Worm (Caenorhabditis elegans) whole organism, mixed stage, embryonic: ENCODE results near the gene Y43F8B.14.

Experiments
- M03D4.4 ChIP-seq: sonication (generic microtip); optimal IDR thresholded peaks from 2 replicates; lab custom pipeline; 2017; ENCODE audit warnings: mild to moderate bottlenecking, missing genetic modification characterization, missing compliant biosample characterization
- bed-3 ChIP-seq: fragments of 200-800 bp; sonication (Bioruptor generic); optimal IDR thresholded peaks from 3 replicates; lab custom pipeline; 2018; ENCODE audit warnings: mild to moderate bottlenecking, missing genetic modification characterization, moderate library complexity, missing compliant biosample characterization
- blmp-1 ChIP-seq: fragments of 150-350 bp; optimal IDR thresholded peaks from 2 replicates; lab custom pipeline; 2014; ENCODE audit warnings: missing biosample characterization, missing genetic modification characterization
- ceh-43 ChIP-seq: fragments of 200-800 bp; sonication (Bioruptor generic); optimal IDR thresholded peaks from 2 replicates; lab custom pipeline; 2018; ENCODE audit warnings: mild to moderate bottlenecking, missing genetic modification characterization, moderate library complexity, missing compliant biosample characterization
- ceh-83 ChIP-seq: fragments of 200-800 bp; sonication (Bioruptor generic); optimal IDR thresholded peaks from 2 replicates; lab custom pipeline; 2018; ENCODE audit warnings: mild to moderate bottlenecking, missing genetic modification characterization, missing compliant biosample characterization
- ces-1 ChIP-seq: fragments of 150-350 bp; optimal IDR thresholded peaks from 2 replicates; lab custom pipeline; 2014; ENCODE audit warnings: missing biosample characterization, missing genetic modification reagents, missing genetic modification characterization
- drap-1 ChIP-seq: fragments of 200-800 bp; sonication (Bioruptor generic); optimal IDR thresholded peaks from 3 replicates; lab custom pipeline; 2018; ENCODE audit warnings: mild to moderate bottlenecking, missing genetic modification characterization, missing compliant biosample characterization
- elt-1 ChIP-seq: sonication (generic microtip); optimal IDR thresholded peaks from 2 replicates; lab custom pipeline; 2017; ENCODE audit warnings: missing genetic modification characterization, mild to moderate bottlenecking, missing compliant biosample characterization, antibody characterized with exemption, moderate library complexity, borderline replicate concordance; ENCODE audit not compliant: insufficient read depth
- flh-1 ChIP-seq: fragments of 200-800 bp; sonication (Bioruptor generic); optimal IDR thresholded peaks from 2 replicates; lab custom pipeline; 2018; ENCODE audit warnings: mild to moderate bottlenecking, missing genetic modification characterization, moderate library complexity, missing compliant biosample characterization
- ham-2 ChIP-seq: fragments of 200-800 bp; sonication (Bioruptor generic); optimal IDR thresholded peaks from 2 replicates; lab custom pipeline; 2018; ENCODE audit warnings: mild to moderate bottlenecking, missing genetic modification characterization, missing compliant biosample characterization
- hlh-1 ChIP-seq: fragments of 150-350 bp; optimal IDR thresholded peaks from 2 replicates; lab custom pipeline; 2014; ENCODE audit warnings: missing biosample characterization, missing genetic modification reagents, missing genetic modification characterization
- lin-13 ChIP-seq: fragments of 150-350 bp; optimal IDR thresholded peaks from 2 replicates; lab custom pipeline; 2014; ENCODE audit warnings: missing biosample characterization, missing genetic modification characterization
- lin-32 ChIP-seq: fragments of 200-800 bp; sonication (Bioruptor generic); optimal IDR thresholded peaks from 2 replicates; lab custom pipeline; 2018; ENCODE audit warnings: mild to moderate bottlenecking, missing genetic modification characterization, missing compliant biosample characterization
- lsy-2 ChIP-seq: fragments of 150-350 bp; optimal IDR thresholded peaks from 2 replicates; lab custom pipeline; 2014; ENCODE audit warnings: missing biosample characterization, missing genetic modification characterization
- mab-5 ChIP-seq: fragments of 150-350 bp; optimal IDR thresholded peaks from 2 replicates; lab custom pipeline; 2014; ENCODE audit warnings: missing biosample characterization, missing genetic modification characterization
- mep-1 ChIP-seq: fragments of 150-350 bp; optimal IDR thresholded peaks from 2 replicates; lab custom pipeline; 2017; ENCODE audit warnings: missing biosample characterization, missing genetic modification reagents, missing genetic modification characterization, inconsistent platforms
- nhr-12 ChIP-seq: fragments of 150-350 bp; optimal IDR thresholded peaks from 2 replicates; lab custom pipeline; 2014; ENCODE audit warnings: missing biosample characterization, missing genetic modification characterization
- nhr-2 ChIP-seq: fragments of 150-350 bp; optimal IDR thresholded peaks from 2 replicates; lab custom pipeline; 2014; ENCODE audit warnings: missing biosample characterization, missing genetic modification characterization
- nhr-237 ChIP-seq: fragments of 150-350 bp; optimal IDR thresholded peaks from 2 replicates; lab custom pipeline; 2014; ENCODE audit warnings: missing biosample characterization, missing genetic modification characterization
- nhr-28 ChIP-seq: fragments of 150-350 bp; optimal IDR thresholded peaks from 2 replicates; lab custom pipeline; 2014; ENCODE audit warnings: missing biosample characterization, missing genetic modification characterization
- nhr-76 ChIP-seq: sonication (generic microtip); optimal IDR thresholded peaks from 2 replicates; lab custom pipeline; 2017; ENCODE audit warnings: missing biosample characterization, missing genetic modification characterization
- pha-4 ChIP-seq: fragments of 150-350 bp; optimal IDR thresholded peaks from 2 replicates; lab custom pipeline; 2018; ENCODE audit warnings: missing biosample characterization, missing genetic modification reagents, missing genetic modification characterization
- snpc-4 ChIP-seq: fragments of 150-350 bp; optimal IDR thresholded peaks from 2 replicates; lab custom pipeline; 2014; ENCODE audit warnings: missing biosample characterization, missing genetic modification characterization
- tbx-8 ChIP-seq: fragments of 200-800 bp; sonication (Bioruptor generic); optimal IDR thresholded peaks from 2 replicates; lab custom pipeline; 2018; ENCODE audit warnings: mild to moderate bottlenecking, missing genetic modification characterization, moderate library complexity, missing compliant biosample characterization
- unc-120 ChIP-seq: sonication (generic microtip); optimal IDR thresholded peaks from 2 replicates; lab custom pipeline; 2017; ENCODE audit warnings: missing genetic modification characterization, missing compliant biosample characterization; ENCODE audit not compliant: poor library complexity, severe bottlenecking
- unc-39 ChIP-seq: fragments of 150-350 bp; optimal IDR thresholded peaks from 2 replicates; lab custom pipeline; 2014; ENCODE audit warnings: missing biosample characterization, missing genetic modification characterization
- ztf-11 ChIP-seq: fragments of 150-350 bp; optimal IDR thresholded peaks from 2 replicates; lab custom pipeline; 2014; ENCODE audit warnings: missing biosample characterization, missing genetic modification characterization

The Y43F8B.14 gene

DNA sequence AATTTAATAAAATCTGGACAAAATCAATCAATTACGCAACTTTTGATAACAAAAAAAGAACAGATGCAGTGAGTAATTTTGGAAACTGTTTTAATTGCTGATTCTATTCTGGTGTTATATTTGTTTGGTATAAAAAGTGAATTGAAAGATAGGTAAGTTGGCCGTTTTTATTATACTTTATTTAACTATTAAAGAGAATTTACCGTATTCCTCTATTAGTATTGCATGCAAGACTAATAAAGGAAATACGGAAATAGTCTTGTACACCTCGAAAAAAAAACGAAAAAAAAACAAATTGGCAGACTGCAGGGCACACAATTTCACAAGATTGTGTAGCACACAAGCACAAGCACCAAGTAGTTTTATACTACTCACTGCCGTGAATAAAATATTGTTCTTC lies 6.8 kb upstream of the Y43F8B.14 start, which contains the start of gene Y43F8B.25:
Y43F8B.25 (plus strand) TSS at position 301 of the 400 bp plus-strand sequence.
- no peak for TF ChIP-seq nhr-76 (tag; lab: Kevin White, UChicago)
- TF ChIP-seq snpc-4: no peak

DNA sequence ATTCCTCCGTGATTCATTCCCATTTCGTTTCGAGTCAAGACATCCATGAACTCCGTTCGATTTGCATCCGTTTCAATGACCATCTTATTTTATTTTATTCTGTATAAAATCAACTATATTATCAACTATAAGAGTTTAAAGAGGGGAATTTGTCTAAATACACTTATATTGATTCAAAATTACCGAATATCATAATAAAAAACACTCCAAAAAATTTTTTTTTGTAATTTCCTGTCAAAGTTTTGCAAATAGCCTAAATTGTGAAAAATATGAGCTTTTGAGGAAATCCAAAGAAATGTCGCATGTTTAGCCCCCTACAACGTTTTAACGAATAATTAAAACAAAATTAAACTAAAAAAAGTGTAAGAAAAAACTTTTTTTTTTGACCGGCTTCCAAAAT lies 6.2 kb upstream of the Y43F8B.14 start, which contains the start of gene Y43F8B.15:
Y43F8B.15 (minus strand) TSS at position 101 of the 400 bp plus-strand sequence.
- TF ChIP-seq ztf-11 (tag; lab: Kevin White, UChicago) (no peak), M03D4.4 (tag; lab: Kevin White, UChicago) (no peak), ceh-43 (GFP tag; lab: Kevin White, UChicago) (no peak), nhr-237 (tag; lab: Kevin White, UChicago) (no peak), tbx-8 (GFP tag; lab: Kevin White, UChicago) (no peak), snpc-4 (no peak), lin-13 (tag; lab: Kevin White, UChicago) (no peak), bed-3 (no peak), lsy-2 (tag; lab: Kevin White, UChicago) (no peak), lin-32 (GFP tag; lab: Kevin White, UChicago) (no peak), nhr-12 (tag; lab: Kevin White, UChicago) (no peak), pha-4 (tag; lab: Kevin White, UChicago) (no peak), mab-5 (tag; lab: Kevin White, UChicago) (no peak)

DNA sequence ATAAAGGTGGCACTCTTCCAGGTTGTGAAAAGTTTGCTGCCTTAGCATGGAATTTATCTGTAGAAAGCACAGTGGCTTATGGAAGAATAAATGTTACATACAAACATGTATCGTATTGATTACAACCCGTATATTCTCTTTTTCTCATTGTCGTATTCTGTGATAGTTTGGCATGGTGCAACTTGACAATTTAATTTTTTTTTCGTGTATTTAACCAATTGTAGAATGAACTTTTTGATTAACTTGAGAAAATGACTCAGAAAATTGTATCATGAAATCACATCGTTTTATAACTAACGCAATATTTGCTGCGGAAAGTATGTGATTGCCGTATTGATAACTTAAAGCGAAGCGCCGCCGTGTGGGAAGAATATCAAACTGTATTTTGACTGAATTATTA lies 1.3 kb upstream of the Y43F8B.14 start, which contains the start of gene Y43F8B.24:
Y43F8B.24 (plus strand) TSS at position 301 of the 400 bp plus-strand sequence.
- TF ChIP-seq nhr-76 (tag; lab: Kevin White, UChicago) (no peak), ceh-83 (no peak)

DNA sequence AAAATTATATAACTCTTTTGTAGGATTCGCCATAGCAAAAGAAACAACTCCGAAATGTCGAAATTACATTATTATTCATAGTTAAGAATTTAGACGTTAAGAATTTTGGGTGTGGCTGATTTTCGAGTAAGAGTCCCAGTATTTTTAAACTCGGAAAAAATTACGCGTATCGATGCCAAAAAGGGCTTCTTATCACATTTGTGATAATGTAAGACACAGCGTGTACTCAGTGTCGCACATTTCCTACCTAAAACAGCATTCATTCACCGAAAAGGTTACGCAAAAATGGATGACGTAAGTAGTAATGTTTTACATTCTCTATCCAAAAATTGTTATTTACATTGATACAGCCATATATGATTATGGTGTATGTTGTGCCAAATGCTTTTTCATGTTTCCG lies 6.2 kb downstream of the Y43F8B.14 start, which contains the start of gene M04C3.5:
M04C3.5 (plus strand) TSS at position 190 of the 400 bp plus-strand sequence.
- no peak for TF ChIP-seq ces-1
- no peak for TF ChIP-seq nhr-237 (tag; lab: Kevin White, UChicago)
- TF ChIP-seq nhr-28 (tag; lab: Kevin White, UChicago): no peak
- TF ChIP-seq elt-1 (tag; lab: Kevin White, UChicago): no peak
- TF ChIP-seq mep-1 (tag; lab: Kevin White, UChicago): no peak
- no peak for TF ChIP-seq blmp-1 (tag; lab: Kevin White, UChicago)
- TF ChIP-seq lsy-2 (tag; lab: Kevin White, UChicago): no peak

DNA sequence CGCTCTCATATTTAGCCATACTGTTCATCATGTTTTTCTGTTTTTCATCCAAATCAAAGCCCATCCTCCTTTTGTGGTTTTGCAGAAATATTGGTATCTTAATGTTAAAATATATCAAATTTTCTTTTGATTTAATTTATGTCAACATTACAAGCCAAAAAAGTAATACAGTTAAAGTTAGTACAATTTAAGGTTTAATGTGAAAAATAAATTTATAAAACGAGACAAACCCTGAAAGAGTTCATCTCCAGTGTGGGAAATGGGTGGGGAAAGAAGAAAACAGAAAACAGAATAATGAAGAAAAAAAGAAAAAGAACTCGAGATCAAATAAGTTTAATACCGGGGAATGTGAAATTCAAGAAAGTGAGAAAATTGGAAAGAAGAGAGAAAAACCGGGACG lies 7.0 kb downstream of the Y43F8B.14 start, which contains the start of gene M04C3.2:
M04C3.2 (minus strand) TSS at position 101 of the 400 bp plus-strand sequence.
- no peak for TF ChIP-seq tbx-8 (GFP tag; lab: Kevin White, UChicago)
- no peak for TF ChIP-seq unc-39
- no peak for TF ChIP-seq nhr-2 (tag; lab: Kevin White, UChicago)
- TF ChIP-seq ces-1: no peak
- TF ChIP-seq elt-1 (tag; lab: Kevin White, UChicago): no peak
- no peak for TF ChIP-seq ztf-11 (tag; lab: Kevin White, UChicago)
- TF ChIP-seq M03D4.4 (tag; lab: Kevin White, UChicago): no peak
- TF ChIP-seq nhr-12 (tag; lab: Kevin White, UChicago): no peak
- no peak for TF ChIP-seq drap-1 (GFP tag; lab: Kevin White, UChicago)
- TF ChIP-seq nhr-28 (tag; lab: Kevin White, UChicago): no peak
- TF ChIP-seq hlh-1 (tag; lab: Kevin White, UChicago): no peak
- TF ChIP-seq nhr-76 (tag; lab: Kevin White, UChicago): no peak
- no peak for TF ChIP-seq bed-3

DNA sequence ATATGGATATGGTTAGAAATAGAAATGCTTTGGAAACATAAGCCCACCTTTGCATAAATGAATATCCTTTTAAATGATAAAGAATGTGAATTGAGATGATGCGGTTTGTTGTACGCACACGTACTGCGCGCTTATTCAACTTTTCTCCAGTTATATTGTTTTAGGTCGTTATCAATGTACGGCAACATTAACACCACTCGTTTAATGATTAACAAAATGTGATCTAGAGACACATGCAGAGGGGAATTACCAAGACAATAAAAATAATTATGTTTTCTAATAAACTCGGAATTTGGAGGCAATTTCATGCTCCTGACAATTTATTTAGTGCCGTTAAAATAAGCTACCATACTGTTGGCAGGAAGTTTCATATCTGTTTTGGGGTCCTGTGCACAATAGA lies 10.3 kb downstream of the Y43F8B.14 start, which contains the start of gene M04C3.1:
M04C3.1 (minus strand) TSS at position 164 of the 400 bp plus-strand sequence.
- TF ChIP-seq hlh-1 (tag; lab: Kevin White, UChicago) (no peak), flh-1 (GFP tag; lab: Kevin White, UChicago) (no peak), ham-2 (GFP tag; lab: Kevin White, UChicago) (no peak), tbx-8 (GFP tag; lab: Kevin White, UChicago) (no peak), pha-4 (tag; lab: Kevin White, UChicago) (no peak), elt-1 (tag; lab: Kevin White, UChicago) (no peak), lin-32 (GFP tag; lab: Kevin White, UChicago) (no peak), unc-120 (tag; lab: Kevin White, UChicago) (no peak)
